Worm (Caenorhabditis elegans) whole organism, late embryonic: ENCODE data around the gene spe-18.

Experiments used
- F13H6.1 ChIP-seq: sonication (generic microtip); optimal IDR thresholded peaks from 2 replicates; lab custom pipeline; 2016; ENCODE audit warnings: missing genetic modification characterization, missing compliant biosample characterization
- hlh-6 ChIP-seq: sonication (generic microtip); optimal IDR thresholded peaks from 2 replicates; lab custom pipeline; 2016; ENCODE audit warnings: missing genotype, missing genetic modification characterization, missing compliant biosample characterization
- hlh-8 ChIP-seq: sonication (generic microtip); optimal IDR thresholded peaks from 2 replicates; lab custom pipeline; 2016; ENCODE audit warnings: missing genotype, missing genetic modification characterization, missing compliant biosample characterization
- nhr-11 ChIP-seq: fragments of 150-350 bp; optimal IDR thresholded peaks from 2 replicates; lab custom pipeline; 2014; ENCODE audit warnings: missing biosample characterization, missing genetic modification characterization
- unc-86 ChIP-seq: sonication (generic microtip); optimal IDR thresholded peaks from 2 replicates; lab custom pipeline; 2016; ENCODE audit warnings: missing genetic modification characterization, missing compliant biosample characterization

DNA sequence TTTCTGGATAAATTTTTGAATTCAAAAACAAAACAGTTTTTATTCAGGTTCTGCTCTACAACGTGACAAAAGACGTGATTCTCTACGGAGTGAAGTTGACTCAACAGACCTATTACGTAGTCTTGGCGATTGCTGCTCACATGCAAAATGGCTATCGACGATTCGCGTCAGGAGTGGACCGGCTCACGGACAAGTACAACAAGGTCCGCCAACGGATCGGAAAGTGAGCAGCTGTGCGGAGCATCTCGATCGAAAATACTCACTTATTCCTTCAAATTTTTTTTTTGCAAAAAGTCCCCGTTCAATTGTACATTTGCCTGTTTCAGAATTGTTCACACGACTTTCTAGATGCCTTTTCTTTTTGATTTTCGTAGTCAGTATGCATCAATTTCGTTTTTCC is 6.7 kb upstream of the spe-18 start:
- no peak for TF ChIP-seq unc-86
- TF ChIP-seq hlh-6 (tag; lab: Kevin White, UChicago) = no peak
- no peak for TF ChIP-seq nhr-11 (tag; lab: Kevin White, UChicago)
- TF ChIP-seq F13H6.1 (tag; lab: Kevin White, UChicago) = no peak
- no peak for TF ChIP-seq hlh-8 (tag; lab: Kevin White, UChicago)
